Worm (Caenorhabditis elegans): ENCODE data around the gene abu-11.

- TF ChIP-seq snpc-4 (tag; optimal IDR thresholded peaks at IDR 0.05) (no peak), egl-27 (tag; optimal IDR thresholded peaks at IDR 0.05) (no peak), mdl-1 (tag; optimal IDR thresholded peaks at IDR 0.05) (no peak), ceh-63 (GFP tag; optimal IDR thresholded peaks at IDR 0.05) (no peak), unc-62 (GFP tag; optimal IDR thresholded peaks at IDR 0.05) (no peak), nhr-11 (tag; optimal IDR thresholded peaks at IDR 0.05) (no peak), ceh-88 (GFP tag; IDR thresholded peaks at IDR 0.05) (no peak)
These were observed 17.7 kb downstream of the abu-11 start for ce11 chrII:176622-177021.

All from whole organism, L1 larva.